Fruit fly (Drosophila melanogaster): Measurements from ENCODE around the gene ATPsynB.

- TF ChIP-seq woc (GFP tag; optimal IDR thresholded peaks at IDR 0.05) (no peak), br (GFP tag; optimal IDR thresholded peaks at IDR 0.05) (no peak), lola (GFP tag; optimal IDR thresholded peaks at IDR 0.05) (no peak), pan (optimal IDR thresholded peaks at IDR 0.05) (no peak), Vsx2 (GFP tag; optimal IDR thresholded peaks at IDR 0.05; ENCODE audit: partially characterized antibody) (no peak), Jra (GFP tag; optimal IDR thresholded peaks at IDR 0.05) (no peak), Rel (GFP tag; optimal IDR thresholded peaks at IDR 0.05) (no peak), Rel (tag; optimal IDR thresholded peaks at IDR 0.05) (no peak), Abd-B (GFP tag; optimal IDR thresholded peaks at IDR 0.05) (no peak), Sp1 (GFP tag; optimal IDR thresholded peaks at IDR 0.05) (no peak)
These were observed 34.5 kb downstream of the ATPsynB start for dm6 chr3L:9764307-9764706.

Data from whole organism, wandering third instar larva.